Worm (Caenorhabditis elegans) whole organism, late embryonic: ENCODE results near the gene C54E4.5.

ENCODE experiments used
- C08G9.2 ChIP-seq: sonication (generic microtip); optimal IDR thresholded peaks from 2 replicates; lab custom pipeline; 2016; ENCODE audit warnings: mild to moderate bottlenecking, missing genetic modification characterization, moderate library complexity, missing compliant biosample characterization
- F13H6.1 ChIP-seq: sonication (generic microtip); optimal IDR thresholded peaks from 2 replicates; lab custom pipeline; 2016; ENCODE audit warnings: missing genetic modification characterization, missing compliant biosample characterization
- K02D7.2 ChIP-seq: sonication (generic microtip); optimal IDR thresholded peaks from 2 replicates; lab custom pipeline; 2017; ENCODE audit warnings: mild to moderate bottlenecking, missing genetic modification characterization, missing compliant biosample characterization
- T23F11.4 ChIP-seq: fragments of 200-800 bp; sonication (Bioruptor generic); optimal IDR thresholded peaks from 2 replicates; lab custom pipeline; 2018; ENCODE audit warnings: mild to moderate bottlenecking, missing genetic modification characterization, missing compliant biosample characterization
- ahr-1 ChIP-seq: sonication (generic microtip); optimal IDR thresholded peaks from 2 replicates; lab custom pipeline; 2016; ENCODE audit warnings: missing genetic modification characterization, missing compliant biosample characterization
- ceh-14 ChIP-seq: sonication (generic microtip); optimal IDR thresholded peaks from 2 replicates; lab custom pipeline; 2016; ENCODE audit warnings: missing genotype, missing genetic modification characterization, missing compliant biosample characterization
- ceh-19 ChIP-seq: fragments of 200-800 bp; sonication (Bioruptor generic); optimal IDR thresholded peaks from 2 replicates; lab custom pipeline; 2018; ENCODE audit warnings: mild to moderate bottlenecking, missing genetic modification characterization, missing compliant biosample characterization
- ceh-2 ChIP-seq: sonication (generic microtip); optimal IDR thresholded peaks from 2 replicates; lab custom pipeline; 2016; ENCODE audit warnings: missing genotype, missing genetic modification characterization, missing compliant biosample characterization
- ceh-22 ChIP-seq: sonication (generic microtip); optimal IDR thresholded peaks from 2 replicates; lab custom pipeline; 2017; ENCODE audit warnings: missing biosample characterization, missing genetic modification characterization
- ceh-30 ChIP-seq: fragments of 150-350 bp; optimal IDR thresholded peaks from 2 replicates; lab custom pipeline; 2014; ENCODE audit warnings: missing biosample characterization, missing genetic modification characterization
- ceh-48 ChIP-seq: sonication (generic microtip); optimal IDR thresholded peaks from 2 replicates; lab custom pipeline; 2016; ENCODE audit warnings: missing genetic modification characterization, inconsistent platforms, missing compliant biosample characterization
- che-1 ChIP-seq: sonication (generic microtip); optimal IDR thresholded peaks from 2 replicates; lab custom pipeline; 2016; ENCODE audit warnings: mild to moderate bottlenecking, missing genetic modification characterization, missing compliant biosample characterization
- dve-1 ChIP-seq: sonication (generic microtip); optimal IDR thresholded peaks from 2 replicates; lab custom pipeline; 2017; ENCODE audit warnings: antibody characterized with exemption, mild to moderate bottlenecking, missing genetic modification characterization, missing compliant biosample characterization
- elt-2 ChIP-seq: sonication (generic microtip); optimal IDR thresholded peaks from 2 replicates; lab custom pipeline; 2016; ENCODE audit warnings: missing genetic modification reagents, missing genetic modification characterization, missing compliant biosample characterization
- gmeb-2 ChIP-seq: sonication (generic microtip); optimal IDR thresholded peaks from 2 replicates; lab custom pipeline; 2016; ENCODE audit warnings: missing genetic modification characterization, inconsistent platforms, missing compliant biosample characterization
- hlh-13 ChIP-seq: fragments of 200-800 bp; sonication (Bioruptor generic); optimal IDR thresholded peaks from 2 replicates; lab custom pipeline; 2018; ENCODE audit warnings: mild to moderate bottlenecking, missing genetic modification characterization, missing compliant biosample characterization
- hlh-15 ChIP-seq: sonication (generic microtip); optimal IDR thresholded peaks from 2 replicates; lab custom pipeline; 2016; ENCODE audit warnings: missing genetic modification characterization, missing compliant biosample characterization
- hlh-6 ChIP-seq: sonication (generic microtip); optimal IDR thresholded peaks from 2 replicates; lab custom pipeline; 2016; ENCODE audit warnings: missing genotype, missing genetic modification characterization, missing compliant biosample characterization
- hlh-8 ChIP-seq: sonication (generic microtip); optimal IDR thresholded peaks from 2 replicates; lab custom pipeline; 2016; ENCODE audit warnings: missing genotype, missing genetic modification characterization, missing compliant biosample characterization
- lin-11 ChIP-seq: fragments of 200-800 bp; sonication (Bioruptor generic); optimal IDR thresholded peaks from 2 replicates; lab custom pipeline; 2018; ENCODE audit warnings: mild to moderate bottlenecking, missing genetic modification characterization, missing compliant biosample characterization
- mec-3 ChIP-seq: sonication (generic microtip); optimal IDR thresholded peaks from 2 replicates; lab custom pipeline; 2016; ENCODE audit warnings: borderline replicate concordance, missing genetic modification characterization, missing compliant biosample characterization
- nfya-1 ChIP-seq: sonication (generic microtip); optimal IDR thresholded peaks from 2 replicates; lab custom pipeline; 2017; ENCODE audit warnings: missing genetic modification characterization, mild to moderate bottlenecking, missing compliant biosample characterization, antibody characterized with exemption, moderate library complexity
- nhr-11 ChIP-seq: fragments of 150-350 bp; optimal IDR thresholded peaks from 2 replicates; lab custom pipeline; 2014; ENCODE audit warnings: missing biosample characterization, missing genetic modification characterization
- npax-4 ChIP-seq: sonication (generic microtip); optimal IDR thresholded peaks from 2 replicates; lab custom pipeline; 2016; ENCODE audit warnings: missing genetic modification characterization, missing compliant biosample characterization
- pag-3 ChIP-seq: sonication (generic microtip); optimal IDR thresholded peaks from 2 replicates; lab custom pipeline; 2016; ENCODE audit warnings: missing compliant biosample characterization, missing genetic modification characterization, borderline replicate concordance
- pha-2 ChIP-seq: sonication (generic microtip); optimal IDR thresholded peaks from 2 replicates; lab custom pipeline; 2017; ENCODE audit warnings: mild to moderate bottlenecking, missing genetic modification characterization, missing compliant biosample characterization
- pha-4 ChIP-seq: fragments of 150-350 bp; optimal IDR thresholded peaks from 2 replicates; lab custom pipeline; 2018; ENCODE audit warnings: missing biosample characterization, missing genetic modification reagents, missing genetic modification characterization
- pqm-1 ChIP-seq: sonication (generic microtip); optimal IDR thresholded peaks from 2 replicates; lab custom pipeline; 2016; ENCODE audit warnings: missing genetic modification characterization, missing compliant biosample characterization
- pros-1 ChIP-seq: fragments of 150-350 bp; optimal IDR thresholded peaks from 2 replicates; lab custom pipeline; 2014; ENCODE audit warnings: missing biosample characterization, missing genetic modification reagents, missing genetic modification characterization
- ref-2 ChIP-seq: sonication (generic microtip); optimal IDR thresholded peaks from 2 replicates; lab custom pipeline; 2016; ENCODE audit warnings: missing genetic modification characterization, missing compliant biosample characterization
- rnt-1 ChIP-seq: sonication (generic microtip); optimal IDR thresholded peaks from 2 replicates; lab custom pipeline; 2016; ENCODE audit warnings: missing genetic modification characterization, missing compliant biosample characterization
- sdc-2 ChIP-seq: sonication (generic microtip); optimal IDR thresholded peaks from 2 replicates; lab custom pipeline; 2016; ENCODE audit warnings: missing genotype, missing genetic modification characterization, missing compliant biosample characterization
- sox-2 ChIP-seq: fragments of 200-800 bp; sonication (Bioruptor generic); IDR thresholded peaks from 2 replicates; pipeline ENCODE4 v1.3.6; 2022; ENCODE audit warnings: missing genetic modification reagents, missing genetic modification characterization, missing compliant biosample characterization
- tbx-2 ChIP-seq: sonication (generic microtip); optimal IDR thresholded peaks from 2 replicates; lab custom pipeline; 2016; ENCODE audit warnings: missing genetic modification characterization, missing compliant biosample characterization
- unc-3 ChIP-seq, 2 experiments: fragments of 200-800 bp in 1 of 2; sonication (Bioruptor generic) in 1 of 2; sonication (generic microtip) in 1 of 2; conservative IDR thresholded peaks in 1 of 2; optimal IDR thresholded peaks in 1 of 2; 2 replicates each; pipeline versions ENCODE4 v1.3.6 to Lab custom; 2016 to 2022; ENCODE audit warnings: missing compliant biosample characterization in 2 of 2, missing genetic modification characterization in 2 of 2, missing genetic modification reagents in 1 of 2
- unc-42 ChIP-seq: sonication (generic microtip); optimal IDR thresholded peaks from 2 replicates; lab custom pipeline; 2016; ENCODE audit warnings: missing genotype, missing genetic modification characterization, missing compliant biosample characterization
- unc-86 ChIP-seq: sonication (generic microtip); optimal IDR thresholded peaks from 2 replicates; lab custom pipeline; 2016; ENCODE audit warnings: missing genetic modification characterization, missing compliant biosample characterization

Gene C54E4.5

ce11 chrIV:2168514-2168913, 19.4 kb upstream of the C54E4.5 start, which contains the start of gene C54E4.4:
TSS of gene C54E4.4 (minus strand) at chrIV:2168614.
- TF ChIP-seq elt-2 (tag; lab: Kevin White, UChicago) (no peak), nhr-11 (no peak), ceh-30 (tag; lab: Kevin White, UChicago) (no peak), hlh-13 (GFP tag; lab: Kevin White, UChicago) (no peak), F13H6.1 (no peak), lin-11 (no peak), che-1 (tag; lab: Kevin White, UChicago) (no peak), gmeb-2 (tag; lab: Kevin White, UChicago) (no peak), unc-42 (no peak), unc-86 (tag; lab: Kevin White, UChicago) (no peak), pha-2 (no peak)

- TF ChIP-seq pag-3 (tag; lab: Kevin White, UChicago) (no peak), ceh-22 (no peak), ceh-2 (tag; lab: Kevin White, UChicago) (no peak), rnt-1 (tag; lab: Kevin White, UChicago) (no peak), pha-4 (tag; lab: Kevin White, UChicago) (no peak), unc-3 (GFP tag; conservative IDR thresholded peaks at IDR 0.05; lab: Robert Waterston, UW) (no peak), unc-3 (tag; optimal IDR thresholded peaks at IDR 0.05; lab: Kevin White, UChicago) (no peak), unc-86 (tag; lab: Kevin White, UChicago) (no peak), nhr-11 (no peak), ceh-48 (no peak), che-1 (tag; lab: Kevin White, UChicago) (no peak), C08G9.2 (no peak)
Observed at ce11 chrIV:2162256-2162655, 13.2 kb upstream of the C54E4.5 start.

- TF ChIP-seq pha-4 (tag; lab: Kevin White, UChicago): no peak
- TF ChIP-seq sox-2 (GFP tag; lab: Robert Waterston, UW): no peak
- no peak for TF ChIP-seq K02D7.2 (tag; lab: Kevin White, UChicago)
- no peak for TF ChIP-seq ceh-14 (tag; lab: Kevin White, UChicago)
- no peak for TF ChIP-seq hlh-8 (tag; lab: Kevin White, UChicago)
- TF ChIP-seq T23F11.4 (GFP tag; lab: Kevin White, UChicago): no peak
- TF ChIP-seq ceh-19: no peak
- no peak for TF ChIP-seq mec-3 (tag; lab: Kevin White, UChicago)
- no peak for TF ChIP-seq hlh-6 (tag; lab: Kevin White, UChicago)
- no peak for TF ChIP-seq ahr-1 (tag; lab: Kevin White, UChicago)
- TF ChIP-seq sdc-2: no peak
- no peak for TF ChIP-seq F13H6.1
- no peak for TF ChIP-seq gmeb-2 (tag; lab: Kevin White, UChicago)
- no peak for TF ChIP-seq npax-4 (tag; lab: Kevin White, UChicago)
- no peak for TF ChIP-seq nfya-1
- no peak for TF ChIP-seq pqm-1 (tag; lab: Kevin White, UChicago)
Observed at ce11 chrIV:2159069-2159468, 10.0 kb upstream of the C54E4.5 start, which contains the start of gene gcy-37. TSS of gene gcy-37 (minus strand) at chrIV:2159169.

ce11 chrIV:2156239-2156638, 7.1 kb upstream of the C54E4.5 start:
- no peak for TF ChIP-seq npax-4 (tag; lab: Kevin White, UChicago)
- TF ChIP-seq tbx-2: no peak
- no peak for TF ChIP-seq hlh-15 (tag; lab: Kevin White, UChicago)
- peak; percentile 93 for TF ChIP-seq dve-1 (tag; lab: Kevin White, UChicago)
- no peak for TF ChIP-seq elt-2 (tag; lab: Kevin White, UChicago)
- TF ChIP-seq ceh-2 (tag; lab: Kevin White, UChicago): no peak
- TF ChIP-seq, all 69 proteins: peak for 1

- TF ChIP-seq ref-2 (peak; percentile 55), pros-1 (tag; lab: Kevin White, UChicago) (no peak)
Observed at ce11 chrIV:2142320-2142719, 6.8 kb downstream of the C54E4.5 start.
